Worm (Caenorhabditis elegans) whole organism, L1 larva: ENCODE measurements around the gene Y82E9BR.18.
A peak's percentile ranks its signal among the peaks of the same experiment; 100 is the strongest.

Source experiments
- C04F5.9 ChIP-seq: sonication (generic microtip); optimal IDR thresholded peaks from 2 replicates; lab custom pipeline; 2016; ENCODE audit warnings: missing genetic modification characterization, missing compliant biosample characterization
- C16A3.4 ChIP-seq: fragments of 150-350 bp; optimal IDR thresholded peaks from 2 replicates; lab custom pipeline; 2014; ENCODE audit warnings: missing biosample characterization, missing genetic modification characterization
- C34B4.2 ChIP-seq: sonication (generic microtip); optimal IDR thresholded peaks from 2 replicates; lab custom pipeline; 2017; ENCODE audit warnings: mild to moderate bottlenecking, missing genetic modification characterization, missing compliant biosample characterization
- F16B12.6 ChIP-seq: fragments of 150-350 bp; optimal IDR thresholded peaks from 2 replicates; lab custom pipeline; 2014; ENCODE audit warnings: missing biosample characterization, missing genetic modification characterization
- aha-1 ChIP-seq: fragments of 150-350 bp; optimal IDR thresholded peaks from 2 replicates; lab custom pipeline; 2014; ENCODE audit warnings: missing biosample characterization, missing genetic modification characterization
- aly-2 ChIP-seq: fragments of 150-350 bp; optimal IDR thresholded peaks from 2 replicates; lab custom pipeline; 2014; ENCODE audit warnings: missing biosample characterization, missing genetic modification characterization
- blmp-1 ChIP-seq: fragments of 150-350 bp; optimal IDR thresholded peaks from 2 replicates; lab custom pipeline; 2014; ENCODE audit warnings: missing biosample characterization, missing genetic modification characterization
- ceh-82 ChIP-seq, 3 experiments: fragments of 150-350 bp in 1 of 3; sonication (generic microtip) in 2 of 3; optimal IDR thresholded peaks; 2 replicates each; lab custom pipeline; 2014 to 2017; ENCODE audit warnings: missing biosample characterization in 3 of 3, missing genetic modification characterization in 3 of 3
- ceh-88 ChIP-seq: fragments of 200-800 bp; sonication (Bioruptor generic); IDR thresholded peaks from 2 replicates; pipeline ENCODE4 v1.3.6; 2022; ENCODE audit warnings: missing genetic modification characterization, missing compliant biosample characterization
- dsc-1 ChIP-seq: sonication (generic microtip); optimal IDR thresholded peaks from 2 replicates; lab custom pipeline; 2016; ENCODE audit warnings: mild to moderate bottlenecking, missing genetic modification characterization, missing compliant biosample characterization
- efl-1 ChIP-seq, 4 experiments: fragments of 150-350 bp; optimal IDR thresholded peaks in 3 of 4; peaks in 1 of 4; 1 replicate in 1 of 4; 2 replicates in 3 of 4; lab custom pipeline; 2014; ENCODE audit warnings: missing biosample characterization in 2 of 4, missing genetic modification characterization in 2 of 4, missing genetic modification reagents in 2 of 4
- efl-3 ChIP-seq: fragments of 200-800 bp; sonication (Bioruptor generic); optimal IDR thresholded peaks from 2 replicates; lab custom pipeline; 2018; ENCODE audit warnings: mild to moderate bottlenecking, missing genetic modification characterization, missing compliant biosample characterization
- elt-2 ChIP-seq: sonication (generic microtip); optimal IDR thresholded peaks from 2 replicates; lab custom pipeline; 2016; ENCODE audit warnings: missing genetic modification characterization, mild to moderate bottlenecking, inconsistent platforms, missing compliant biosample characterization, missing genetic modification reagents
- fkh-10 ChIP-seq: sonication (generic microtip); optimal IDR thresholded peaks from 2 replicates; lab custom pipeline; 2017; ENCODE audit warnings: missing biosample characterization, missing genetic modification reagents, missing genetic modification characterization
- fkh-4 ChIP-seq: sonication (generic microtip); optimal IDR thresholded peaks from 2 replicates; lab custom pipeline; 2016; ENCODE audit warnings: missing compliant biosample characterization, missing genetic modification characterization, borderline replicate concordance
- fos-1 ChIP-seq: fragments of 150-350 bp; optimal IDR thresholded peaks from 2 replicates; lab custom pipeline; 2014; ENCODE audit warnings: missing biosample characterization, missing genetic modification characterization
- grh-1 ChIP-seq: fragments of 200-800 bp; sonication (Bioruptor generic); IDR thresholded peaks from 2 replicates; pipeline ENCODE4 v1.3.6; 2022; ENCODE audit warnings: missing genetic modification reagents, missing genetic modification characterization, missing compliant biosample characterization
- hlh-17 ChIP-seq: fragments of 200-800 bp; sonication (Bioruptor generic); optimal IDR thresholded peaks from 2 replicates; lab custom pipeline; 2018; ENCODE audit warnings: missing genetic modification characterization, mild to moderate bottlenecking, missing compliant biosample characterization, moderate library complexity, borderline replicate concordance
- hlh-4 ChIP-seq: sonication (generic microtip); optimal IDR thresholded peaks from 2 replicates; lab custom pipeline; 2016; ENCODE audit warnings: mild to moderate bottlenecking, missing genetic modification characterization, missing compliant biosample characterization
- irx-1 ChIP-seq: sonication (generic microtip); optimal IDR thresholded peaks from 2 replicates; lab custom pipeline; 2016; ENCODE audit warnings: missing genetic modification characterization, missing compliant biosample characterization
- jun-1 ChIP-seq: fragments of 150-350 bp; optimal IDR thresholded peaks from 2 replicates; lab custom pipeline; 2014; ENCODE audit warnings: missing biosample characterization, missing genetic modification reagents, missing genetic modification characterization
- lin-14 ChIP-seq: fragments of 200-800 bp; sonication (Bioruptor generic); optimal IDR thresholded peaks from 2 replicates; lab custom pipeline; 2018; ENCODE audit warnings: mild to moderate bottlenecking, missing genetic modification characterization, moderate library complexity, missing compliant biosample characterization
- lin-35 ChIP-seq, 2 experiments: fragments of 150-350 bp; optimal IDR thresholded peaks; 2 replicates each; lab custom pipeline; 2014; ENCODE audit warnings: missing biosample characterization in 2 of 2, missing genetic modification characterization in 2 of 2, missing genetic modification reagents in 2 of 2
- lin-39 ChIP-seq: fragments of 150-350 bp; optimal IDR thresholded peaks from 2 replicates; lab custom pipeline; 2014; ENCODE audit warnings: missing biosample characterization, missing genetic modification reagents, missing genetic modification characterization
- lir-3 ChIP-seq: sonication (generic microtip); optimal IDR thresholded peaks from 2 replicates; lab custom pipeline; 2016; ENCODE audit warnings: mild to moderate bottlenecking, missing genetic modification characterization, moderate library complexity, missing compliant biosample characterization; ENCODE audit not compliant: poor library complexity
- mab-9 ChIP-seq: fragments of 200-800 bp; sonication (Bioruptor generic); IDR thresholded peaks from 2 replicates; pipeline ENCODE4 v1.3.6; 2022; ENCODE audit warnings: missing genetic modification reagents, missing genetic modification characterization, missing compliant biosample characterization
- mdl-1 ChIP-seq, 2 experiments: fragments of 150-350 bp; optimal IDR thresholded peaks; 2 replicates each; lab custom pipeline; 2014 to 2017; ENCODE audit warnings: missing biosample characterization in 2 of 2, missing genetic modification characterization in 2 of 2, inconsistent platforms in 1 of 2
- mef-2 ChIP-seq: fragments of 150-350 bp; optimal IDR thresholded peaks from 2 replicates; lab custom pipeline; 2014; ENCODE audit warnings: missing biosample characterization, missing genetic modification characterization
- nhr-11 ChIP-seq: fragments of 150-350 bp; optimal IDR thresholded peaks from 2 replicates; lab custom pipeline; 2014; ENCODE audit warnings: missing biosample characterization, missing genetic modification characterization
- nhr-12 ChIP-seq: sonication (generic microtip); optimal IDR thresholded peaks from 2 replicates; lab custom pipeline; 2017; ENCODE audit warnings: missing biosample characterization, missing genetic modification characterization
- nhr-19 ChIP-seq: fragments of 200-800 bp; sonication (Bioruptor generic); conservative IDR thresholded peaks from 2 replicates; pipeline ENCODE4 v1.3.6; 2022; ENCODE audit warnings: missing genetic modification characterization, missing compliant biosample characterization
- nhr-20 ChIP-seq: sonication (generic microtip); optimal IDR thresholded peaks from 2 replicates; lab custom pipeline; 2016; ENCODE audit warnings: mild to moderate bottlenecking, missing genetic modification characterization, missing compliant biosample characterization
- nhr-237 ChIP-seq: fragments of 150-350 bp; optimal IDR thresholded peaks from 2 replicates; lab custom pipeline; 2014; ENCODE audit warnings: missing biosample characterization, missing genetic modification characterization
- nhr-28 ChIP-seq: fragments of 150-350 bp; optimal IDR thresholded peaks from 2 replicates; lab custom pipeline; 2014; ENCODE audit warnings: missing biosample characterization, missing genetic modification characterization
- nhr-71 ChIP-seq: sonication (generic microtip); optimal IDR thresholded peaks from 2 replicates; lab custom pipeline; 2016; ENCODE audit warnings: mild to moderate bottlenecking, missing genetic modification characterization, moderate library complexity, missing compliant biosample characterization
- nhr-84 ChIP-seq: sonication (generic microtip); optimal IDR thresholded peaks from 2 replicates; lab custom pipeline; 2017; ENCODE audit warnings: missing biosample characterization, missing genetic modification characterization
- nhr-90 ChIP-seq: sonication (generic microtip); optimal IDR thresholded peaks from 2 replicates; lab custom pipeline; 2016; ENCODE audit warnings: mild to moderate bottlenecking, missing genetic modification characterization, missing compliant biosample characterization; ENCODE audit not compliant: poor library complexity
- pax-3 ChIP-seq: fragments of 200-800 bp; sonication (Bioruptor generic); optimal IDR thresholded peaks from 2 replicates; lab custom pipeline; 2018; ENCODE audit warnings: mild to moderate bottlenecking, missing genetic modification characterization, moderate library complexity, missing compliant biosample characterization
- pqm-1 ChIP-seq: sonication (generic microtip); optimal IDR thresholded peaks from 3 replicates; lab custom pipeline; 2017; ENCODE audit warnings: missing biosample characterization, missing genetic modification characterization
- skn-1 ChIP-seq: fragments of 150-350 bp; optimal IDR thresholded peaks from 2 replicates; lab custom pipeline; 2014; ENCODE audit warnings: missing biosample characterization, missing genetic modification characterization
- snpc-4 ChIP-seq: fragments of 150-350 bp; optimal IDR thresholded peaks from 2 replicates; lab custom pipeline; 2014; ENCODE audit warnings: missing biosample characterization, missing genetic modification characterization
- snu-23 ChIP-seq: sonication (generic microtip); optimal IDR thresholded peaks from 2 replicates; lab custom pipeline; 2016; ENCODE audit warnings: missing genetic modification characterization, missing compliant biosample characterization
- sox-4 ChIP-seq: sonication (generic microtip); optimal IDR thresholded peaks from 2 replicates; lab custom pipeline; 2016; ENCODE audit warnings: missing genetic modification characterization, missing compliant biosample characterization
- sup-37 ChIP-seq: fragments of 200-800 bp; sonication (Bioruptor generic); optimal IDR thresholded peaks from 2 replicates; lab custom pipeline; 2018; ENCODE audit warnings: mild to moderate bottlenecking, missing genetic modification characterization, missing compliant biosample characterization
- swsn-7 ChIP-seq: sonication (generic microtip); optimal IDR thresholded peaks from 2 replicates; lab custom pipeline; 2016; ENCODE audit warnings: missing genetic modification characterization, missing compliant biosample characterization
- tbx-2 ChIP-seq: sonication (generic microtip); optimal IDR thresholded peaks from 2 replicates; lab custom pipeline; 2016; ENCODE audit warnings: missing genetic modification characterization, missing compliant biosample characterization
- unc-30 ChIP-seq: sonication (generic microtip); optimal IDR thresholded peaks from 2 replicates; lab custom pipeline; 2017; ENCODE audit warnings: missing biosample characterization, missing genetic modification characterization
- unc-98 ChIP-seq: fragments of 200-800 bp; sonication (Bioruptor generic); IDR thresholded peaks from 2 replicates; pipeline ENCODE4 v1.3.6; 2022; ENCODE audit warnings: missing genetic modification characterization, missing compliant biosample characterization
- xbp-1 ChIP-seq: sonication (generic microtip); optimal IDR thresholded peaks from 2 replicates; lab custom pipeline; 2016; ENCODE audit warnings: missing genetic modification characterization, missing compliant biosample characterization
- zip-4 ChIP-seq: fragments of 200-800 bp; sonication (Bioruptor generic); optimal IDR thresholded peaks from 2 replicates; lab custom pipeline; 2018; ENCODE audit warnings: mild to moderate bottlenecking, missing genetic modification characterization, moderate library complexity, missing compliant biosample characterization

The Y82E9BR.18 gene

DNA sequence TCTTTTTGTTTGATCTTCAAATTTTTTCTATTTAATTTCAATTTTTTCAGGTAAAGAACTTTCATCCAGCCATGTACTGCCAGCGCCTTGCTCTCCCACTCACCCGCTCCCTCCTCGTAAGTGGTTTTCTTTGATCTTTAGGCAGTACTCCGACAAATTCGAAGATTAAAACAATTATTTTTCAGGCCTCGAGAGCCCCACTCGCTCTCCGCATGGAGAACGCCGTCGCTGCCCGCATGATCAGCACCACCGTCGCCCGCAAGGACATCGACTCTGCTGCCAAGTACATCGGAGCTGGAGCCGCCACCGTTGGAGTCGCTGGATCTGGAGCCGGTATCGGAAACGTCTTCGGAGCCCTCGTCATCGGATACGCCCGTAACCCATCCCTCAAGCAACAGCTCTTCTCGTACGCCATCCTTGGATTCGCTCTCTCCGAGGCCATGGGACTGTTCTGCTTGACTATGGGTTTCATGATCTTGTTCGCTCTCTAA lies 64.1 kb downstream of the Y82E9BR.18 start, which contains the start of gene Y82E9BR.3:
Gene Y82E9BR.3 (plus strand): TSS at position 51 of the 491 bp plus-strand sequence.
- TF ChIP-seq mab-9 (GFP tag; lab: Robert Waterston, UW), result peak; percentile 11; the same call in 1 of the 2 replicates
- no peak for TF ChIP-seq nhr-19

DNA sequence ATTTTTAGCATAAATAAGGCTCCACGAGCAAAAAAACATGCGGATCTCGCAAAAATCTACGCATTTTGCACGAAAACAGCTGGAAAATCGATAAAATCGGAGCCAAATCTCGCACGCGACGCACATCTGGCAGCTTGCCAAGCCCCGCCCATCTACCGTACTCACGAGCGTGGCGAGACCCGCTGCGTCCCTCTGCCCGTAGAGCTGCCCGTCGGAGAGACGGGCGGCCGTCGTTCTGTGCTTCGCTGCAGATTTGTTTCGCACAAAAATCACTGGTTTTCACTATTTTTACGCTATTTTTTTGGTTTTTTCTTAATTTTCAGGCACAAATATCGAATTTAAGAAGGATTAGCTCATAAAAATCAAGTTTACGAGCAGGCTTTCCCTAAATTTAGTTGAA lies 64.6 kb downstream of the Y82E9BR.18 start:
- TF ChIP-seq fkh-10 (GFP tag; lab: Kevin White, UChicago), result peak; percentile 62
- TF ChIP-seq nhr-71 (tag; lab: Kevin White, UChicago), result peak; percentile 93
- peak; percentile 28 for TF ChIP-seq fkh-4
- TF ChIP-seq grh-1 (GFP tag; lab: Robert Waterston, UW), result peak; percentile 86
- TF ChIP-seq aha-1 (tag; lab: Kevin White, UChicago), result no peak
- no peak for TF ChIP-seq hlh-4 (tag; lab: Kevin White, UChicago)
- TF ChIP-seq mef-2 (tag; lab: Kevin White, UChicago), result no peak
- TF ChIP-seq fos-1 (tag; lab: Kevin White, UChicago), result peak; percentile 68
- TF ChIP-seq sup-37 (GFP tag; lab: Kevin White, UChicago), result peak; percentile 72
- peak; percentile 69 for TF ChIP-seq irx-1 (tag; lab: Kevin White, UChicago)
- TF ChIP-seq xbp-1, result peak; percentile 87
- peak; percentile 87 for TF ChIP-seq skn-1 (tag; lab: Kevin White, UChicago)
- no peak for TF ChIP-seq hlh-17
- TF ChIP-seq pqm-1 (tag; lab: Kevin White, UChicago), result no peak
- TF ChIP-seq blmp-1 (tag; lab: Kevin White, UChicago), result peak; percentile 28
- TF ChIP-seq snu-23 (GFP tag; lab: Kevin White, UChicago), result peak; percentile 93
- TF ChIP-seq sox-4, result peak; percentile 48
- TF ChIP-seq F16B12.6 (tag; lab: Kevin White, UChicago), result peak; percentile 66
- peak; percentile 49 for TF ChIP-seq C04F5.9 (tag; lab: Kevin White, UChicago)
- TF ChIP-seq lin-35 (GFP tag; optimal IDR thresholded peaks at IDR 0.05; lab: Kevin White, UChicago), result peak; percentile 82 to 89
- peak; percentile 96 for TF ChIP-seq C34B4.2 (tag; lab: Kevin White, UChicago)
- TF ChIP-seq snpc-4 (tag; lab: Kevin White, UChicago), result peak; percentile 34
- TF ChIP-seq pax-3, result peak; percentile 83
- no peak for TF ChIP-seq lir-3 (tag; lab: Kevin White, UChicago)
- no peak for TF ChIP-seq nhr-12
- peak; percentile 53 for TF ChIP-seq elt-2 (tag; lab: Kevin White, UChicago)
- TF ChIP-seq nhr-11, result no peak
- peak; percentile 87 for TF ChIP-seq nhr-20 (tag; lab: Kevin White, UChicago)
- TF ChIP-seq tbx-2 (tag; lab: Kevin White, UChicago), result peak; percentile 88
- TF ChIP-seq lin-14 (GFP tag; lab: Kevin White, UChicago), result peak; percentile 90
- peak; percentile 88 for TF ChIP-seq swsn-7 (tag; lab: Kevin White, UChicago)
- TF ChIP-seq efl-1 (optimal IDR thresholded peaks at IDR 0.05; lab: Kevin White, UChicago), result peak; percentile 85 to 92
- peak; percentile 76 to 97 for TF ChIP-seq efl-1 (GFP tag; optimal IDR thresholded peaks at IDR 0.05 in 1 of 2; lab: Kevin White, UChicago)
- TF ChIP-seq lin-39 (tag; lab: Kevin White, UChicago), result peak; percentile 5
- peak; percentile 85 for TF ChIP-seq nhr-90 (tag; lab: Kevin White, UChicago)
- TF ChIP-seq nhr-237 (tag; lab: Kevin White, UChicago), result peak; percentile 42
- TF ChIP-seq aly-2 (tag; lab: Kevin White, UChicago), result peak; percentile 15
- TF ChIP-seq unc-30 (tag; lab: Kevin White, UChicago), result no peak
- peak in 1 of 2 experiments; percentile 89 for TF ChIP-seq mdl-1 (tag; optimal IDR thresholded peaks at IDR 0.05; lab: Kevin White, UChicago)
- no peak for TF ChIP-seq nhr-84
- peak; percentile 89 for TF ChIP-seq dsc-1 (tag; lab: Kevin White, UChicago)
- peak; percentile 62 for TF ChIP-seq zip-4 (GFP tag; lab: Kevin White, UChicago)
- peak; percentile 87 for TF ChIP-seq C16A3.4
- TF ChIP-seq nhr-28 (tag; lab: Kevin White, UChicago), result no peak
- 0 out of 2 replicates have a peak, but pooled peaks have one; percentile 7 for TF ChIP-seq unc-98
- TF ChIP-seq jun-1, result peak; percentile 85
- TF ChIP-seq ceh-82 (tag; optimal IDR thresholded peaks at IDR 0.05; lab: Kevin White, UChicago), result peak; percentile 85 to 97 (median 86)
- TF ChIP-seq ceh-88, result no peak
- no peak for TF ChIP-seq efl-3 (GFP tag; lab: Kevin White, UChicago)
